Worm (Caenorhabditis elegans): ENCODE measurements around the gene Y57A10A.2.
"Not testable (repeated sequence)": the region's sequence is repeated elsewhere in the genome, so short reads cannot be mapped to it uniquely, and the experiment has no call there.

The Y57A10A.2 gene

ce11 chrII:12130868-12131267 is 16.6 kb upstream of the Y57A10A.2 start, which contains the start of gene set-24:
TSS of gene set-24 (minus strand) at chrII:12130968.
- TF ChIP-seq ztf-4 (tag; optimal IDR thresholded peaks at IDR 0.05) (no peak), lsy-2 (tag; optimal IDR thresholded peaks at IDR 0.05) (no peak), nhr-28 (tag; optimal IDR thresholded peaks at IDR 0.05) (no peak), egl-13 (tag; optimal IDR thresholded peaks at IDR 0.05) (no peak)

DNA sequence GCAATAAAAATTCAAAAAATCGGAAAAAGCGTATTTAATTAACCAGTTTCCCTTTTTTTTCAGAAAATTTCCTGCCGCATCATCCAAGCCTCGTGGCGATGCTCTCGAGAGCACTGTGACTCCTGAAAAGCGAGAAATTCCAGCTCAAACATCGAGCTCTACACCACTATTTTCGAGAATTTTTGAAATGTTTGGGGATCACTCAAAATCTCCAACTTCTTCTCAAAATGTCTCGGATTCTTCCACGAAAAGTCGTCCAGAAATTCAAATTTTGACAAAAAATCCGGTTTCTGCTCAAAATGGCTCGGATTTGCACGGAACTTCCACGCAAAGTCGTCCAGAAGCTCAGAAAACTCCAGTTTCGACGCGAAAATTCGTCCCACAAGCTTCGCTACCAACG is 9.4 kb upstream of the Y57A10A.2 start:
- TF ChIP-seq snpc-4 (tag; optimal IDR thresholded peaks at IDR 0.05) (no peak), mep-1 (tag; optimal IDR thresholded peaks at IDR 0.05) (no peak), irx-1 (tag; optimal IDR thresholded peaks at IDR 0.05) (no peak), ceh-8 (GFP tag; optimal IDR thresholded peaks at IDR 0.05) (no peak), mef-2 (tag; optimal IDR thresholded peaks at IDR 0.05) (no peak), unc-62 (GFP tag; optimal IDR thresholded peaks at IDR 0.05) (no peak), alr-1 (tag; optimal IDR thresholded peaks at IDR 0.05; ENCODE audit: borderline replicate concordance) (no peak), lir-3 (tag; optimal IDR thresholded peaks at IDR 0.05; ENCODE audit: poor library complexity) (no peak), egl-13 (tag; optimal IDR thresholded peaks at IDR 0.05) (no peak), lsy-2 (tag; optimal IDR thresholded peaks at IDR 0.05) (no peak), unc-130 (tag; optimal IDR thresholded peaks at IDR 0.05) (no peak), C16A3.4 (tag; optimal IDR thresholded peaks at IDR 0.05) (no peak), efl-1 (optimal IDR thresholded peaks at IDR 0.05) (no peak), efl-1 (GFP tag; optimal IDR thresholded peaks at IDR 0.05 in 1 of 2) (no peak)

- TF ChIP-seq nhr-71 (tag; optimal IDR thresholded peaks at IDR 0.05): no peak
- TF ChIP-seq pax-3 (tag; optimal IDR thresholded peaks at IDR 0.05): no peak
- no peak for TF ChIP-seq hlh-4 (tag; optimal IDR thresholded peaks at IDR 0.05)
- TF ChIP-seq zip-4 (GFP tag; optimal IDR thresholded peaks at IDR 0.05): no peak
- TF ChIP-seq nhr-28 (tag; optimal IDR thresholded peaks at IDR 0.05): no peak
- TF ChIP-seq vab-15 (tag; optimal IDR thresholded peaks at IDR 0.05): no peak
- no peak for TF ChIP-seq fkh-4 (tag; optimal IDR thresholded peaks at IDR 0.05; ENCODE audit: borderline replicate concordance)
- TF ChIP-seq irx-1 (tag; optimal IDR thresholded peaks at IDR 0.05): no peak
- no peak for TF ChIP-seq unc-98 (GFP tag; IDR thresholded peaks at IDR 0.05)
- no peak for TF ChIP-seq mep-1 (tag; optimal IDR thresholded peaks at IDR 0.05)
- TF ChIP-seq ztf-4 (tag; optimal IDR thresholded peaks at IDR 0.05): no peak
- no peak for TF ChIP-seq mdl-1 (tag; optimal IDR thresholded peaks at IDR 0.05)
- no peak for TF ChIP-seq jun-1 (tag; optimal IDR thresholded peaks at IDR 0.05)
- no peak for TF ChIP-seq ces-1 (GFP tag; optimal IDR thresholded peaks at IDR 0.05)
- no peak for TF ChIP-seq elt-3 (tag; optimal IDR thresholded peaks at IDR 0.05)
- no peak for TF ChIP-seq ceh-63 (GFP tag; optimal IDR thresholded peaks at IDR 0.05)
- TF ChIP-seq pag-3 (tag; optimal IDR thresholded peaks at IDR 0.05; ENCODE audit: borderline replicate concordance, insufficient read depth): no peak
- TF ChIP-seq unc-30 (tag; optimal IDR thresholded peaks at IDR 0.05): no peak
- no peak for TF ChIP-seq aha-1 (tag; optimal IDR thresholded peaks at IDR 0.05)
- TF ChIP-seq grh-1 (GFP tag; IDR thresholded peaks at IDR 0.05): no peak
These were observed 3.9 kb upstream of the Y57A10A.2 start for ce11 chrII:12143558-12143957.

DNA sequence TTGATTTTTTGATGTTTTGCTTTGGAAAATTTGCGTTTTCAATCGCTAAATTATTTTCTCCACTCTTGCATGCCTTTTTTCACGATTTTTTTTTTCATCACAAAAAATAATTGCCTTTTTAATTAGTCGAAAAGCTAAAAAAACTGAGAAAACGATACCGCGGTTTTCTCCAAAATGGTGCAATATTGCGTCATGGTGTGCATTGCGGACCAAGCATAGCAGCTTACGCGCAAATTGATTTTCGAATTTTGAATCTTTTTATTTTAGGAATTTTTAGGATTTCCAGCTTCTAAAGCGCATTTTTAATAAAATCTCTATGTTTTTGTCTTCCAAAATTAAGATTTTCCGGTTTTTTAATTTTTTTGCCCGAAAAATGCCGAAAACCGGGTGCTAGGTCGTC is 2.8 kb downstream of the Y57A10A.2 start:
- TF ChIP-seq nhr-28 (tag; optimal IDR thresholded peaks at IDR 0.05): no peak
- no peak for TF ChIP-seq nhr-12 (tag; optimal IDR thresholded peaks at IDR 0.05)
- no peak for TF ChIP-seq unc-62 (GFP tag; optimal IDR thresholded peaks at IDR 0.05)
- no peak for TF ChIP-seq pax-3 (tag; optimal IDR thresholded peaks at IDR 0.05)
- TF ChIP-seq rnt-1 (tag; optimal IDR thresholded peaks at IDR 0.05): no peak
- no peak for TF ChIP-seq zip-4 (GFP tag; optimal IDR thresholded peaks at IDR 0.05)
- no peak for TF ChIP-seq nhr-237 (tag; optimal IDR thresholded peaks at IDR 0.05)
- peak in 1 of 2 experiments; percentile 62 for TF ChIP-seq efl-1 (optimal IDR thresholded peaks at IDR 0.05)
- no peak for TF ChIP-seq efl-1 (GFP tag; optimal IDR thresholded peaks at IDR 0.05 in 1 of 2)

DNA sequence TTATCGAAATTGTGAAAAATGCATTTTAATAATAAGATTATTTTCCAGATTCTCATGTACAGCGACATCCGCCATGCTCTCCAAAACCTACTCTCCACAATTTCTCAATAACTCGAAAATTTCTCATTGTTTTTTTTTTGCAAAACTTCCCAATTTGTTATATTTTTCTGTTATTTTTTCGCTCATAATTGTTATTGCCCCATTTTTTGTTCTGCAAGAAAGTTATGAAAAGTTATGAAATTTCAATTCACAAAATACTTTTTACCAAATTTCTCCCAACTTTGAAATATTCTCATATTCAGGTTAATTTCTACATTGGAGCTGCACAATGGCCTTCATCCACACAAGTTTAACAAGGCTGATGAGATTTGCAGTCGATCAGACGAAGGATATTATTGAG is 4.2 kb downstream of the Y57A10A.2 start, which contains the start of gene Y57A10A.4:
Gene Y57A10A.4, plus strand, starts transcription at position 301 of the 400 bp plus-strand sequence.
- TF ChIP-seq Y116A8C.19 (tag; optimal IDR thresholded peaks at IDR 0.05; ENCODE audit: borderline replicate concordance); C04F5.9 (tag; optimal IDR thresholded peaks at IDR 0.05); alr-1 (tag; optimal IDR thresholded peaks at IDR 0.05; ENCODE audit: borderline replicate concordance): not testable (repeated sequence)
